Worm (Caenorhabditis elegans) whole organism, L1 larva: ENCODE measurements around the gene K02E2.7.

Source experiments
- C16A3.4 ChIP-seq: fragments of 150-350 bp; optimal IDR thresholded peaks from 2 replicates; lab custom pipeline; 2014; ENCODE audit warnings: missing biosample characterization, missing genetic modification characterization
- F16B12.6 ChIP-seq: fragments of 150-350 bp; optimal IDR thresholded peaks from 2 replicates; lab custom pipeline; 2014; ENCODE audit warnings: missing biosample characterization, missing genetic modification characterization
- Y116A8C.19 ChIP-seq: sonication (generic microtip); optimal IDR thresholded peaks from 2 replicates; lab custom pipeline; 2016; ENCODE audit warnings: missing compliant biosample characterization, missing genetic modification characterization, borderline replicate concordance
- aha-1 ChIP-seq: fragments of 150-350 bp; optimal IDR thresholded peaks from 2 replicates; lab custom pipeline; 2014; ENCODE audit warnings: missing biosample characterization, missing genetic modification characterization
- alr-1 ChIP-seq: fragments of 200-800 bp; sonication (Bioruptor generic); optimal IDR thresholded peaks from 2 replicates; lab custom pipeline; 2018; ENCODE audit warnings: borderline replicate concordance, mild to moderate bottlenecking, missing genetic modification characterization, missing compliant biosample characterization
- ama-1 ChIP-seq: fragments of 150-350 bp; optimal IDR thresholded peaks from 2 replicates; lab custom pipeline; 2014
- ceh-63 ChIP-seq: fragments of 200-800 bp; sonication (Bioruptor generic); optimal IDR thresholded peaks from 2 replicates; lab custom pipeline; 2018; ENCODE audit warnings: mild to moderate bottlenecking, missing genetic modification characterization, missing compliant biosample characterization
- ceh-8 ChIP-seq: fragments of 200-800 bp; sonication (Bioruptor generic); optimal IDR thresholded peaks from 2 replicates; lab custom pipeline; 2018; ENCODE audit warnings: mild to moderate bottlenecking, missing genetic modification characterization, moderate library complexity, missing compliant biosample characterization
- ceh-88 ChIP-seq: fragments of 200-800 bp; sonication (Bioruptor generic); IDR thresholded peaks from 2 replicates; pipeline ENCODE4 v1.3.6; 2022; ENCODE audit warnings: missing genetic modification characterization, missing compliant biosample characterization
- ces-1 ChIP-seq: fragments of 150-350 bp; optimal IDR thresholded peaks from 2 replicates; lab custom pipeline; 2014; ENCODE audit warnings: missing biosample characterization, missing genetic modification reagents, missing genetic modification characterization
- dsc-1 ChIP-seq: sonication (generic microtip); optimal IDR thresholded peaks from 2 replicates; lab custom pipeline; 2016; ENCODE audit warnings: mild to moderate bottlenecking, missing genetic modification characterization, missing compliant biosample characterization
- efl-1 ChIP-seq, 4 experiments: fragments of 150-350 bp; optimal IDR thresholded peaks in 3 of 4; peaks in 1 of 4; 1 replicate in 1 of 4; 2 replicates in 3 of 4; lab custom pipeline; 2014; ENCODE audit warnings: missing biosample characterization in 2 of 4, missing genetic modification characterization in 2 of 4, missing genetic modification reagents in 2 of 4
- egl-27 ChIP-seq, 2 experiments: fragments of 150-350 bp in 1 of 2; sonication (generic microtip); optimal IDR thresholded peaks; 3 replicates each; lab custom pipeline; 2017 to 2018; ENCODE audit warnings: missing biosample characterization in 2 of 2, missing genetic modification characterization in 2 of 2, missing genetic modification reagents in 2 of 2
- elt-3 ChIP-seq, 6 experiments: fragments of 150-350 bp in 1 of 6; sonication (generic microtip); optimal IDR thresholded peaks; 2 replicates each; lab custom pipeline; 2017 to 2018; ENCODE audit warnings: missing biosample characterization in 6 of 6, missing genetic modification characterization in 6 of 6, inconsistent platforms in 1 of 6
- ets-5 ChIP-seq: fragments of 200-800 bp; sonication (Bioruptor generic); IDR thresholded peaks from 2 replicates; pipeline ENCODE4 v1.3.6; 2022; ENCODE audit warnings: missing genetic modification characterization, missing compliant biosample characterization
- fkh-10 ChIP-seq: sonication (generic microtip); optimal IDR thresholded peaks from 2 replicates; lab custom pipeline; 2017; ENCODE audit warnings: missing biosample characterization, missing genetic modification reagents, missing genetic modification characterization
- fkh-8 ChIP-seq: sonication (generic microtip); optimal IDR thresholded peaks from 2 replicates; lab custom pipeline; 2016; ENCODE audit warnings: mild to moderate bottlenecking, missing genetic modification characterization, missing compliant biosample characterization
- hlh-17 ChIP-seq: fragments of 200-800 bp; sonication (Bioruptor generic); optimal IDR thresholded peaks from 2 replicates; lab custom pipeline; 2018; ENCODE audit warnings: missing genetic modification characterization, mild to moderate bottlenecking, missing compliant biosample characterization, moderate library complexity, borderline replicate concordance
- hlh-4 ChIP-seq: sonication (generic microtip); optimal IDR thresholded peaks from 2 replicates; lab custom pipeline; 2016; ENCODE audit warnings: mild to moderate bottlenecking, missing genetic modification characterization, missing compliant biosample characterization
- irx-1 ChIP-seq: sonication (generic microtip); optimal IDR thresholded peaks from 2 replicates; lab custom pipeline; 2016; ENCODE audit warnings: missing genetic modification characterization, missing compliant biosample characterization
- isw-1 ChIP-seq: fragments of 200-800 bp; sonication (Bioruptor generic); IDR thresholded peaks from 2 replicates; pipeline ENCODE4 v1.3.6; 2022; ENCODE audit warnings: missing genetic modification characterization, missing compliant biosample characterization
- jun-1 ChIP-seq: fragments of 150-350 bp; optimal IDR thresholded peaks from 2 replicates; lab custom pipeline; 2014; ENCODE audit warnings: missing biosample characterization, missing genetic modification reagents, missing genetic modification characterization
- lin-13 ChIP-seq: fragments of 150-350 bp; optimal IDR thresholded peaks from 2 replicates; lab custom pipeline; 2014; ENCODE audit warnings: missing biosample characterization, missing genetic modification reagents, missing genetic modification characterization
- lin-14 ChIP-seq: fragments of 200-800 bp; sonication (Bioruptor generic); optimal IDR thresholded peaks from 2 replicates; lab custom pipeline; 2018; ENCODE audit warnings: mild to moderate bottlenecking, missing genetic modification characterization, moderate library complexity, missing compliant biosample characterization
- lin-15B ChIP-seq: fragments of 150-350 bp; sonication (generic microtip); optimal IDR thresholded peaks from 3 replicates; lab custom pipeline; 2014; ENCODE audit warnings: missing biosample characterization, missing genetic modification characterization
- lin-35 ChIP-seq, 2 experiments: fragments of 150-350 bp; optimal IDR thresholded peaks; 2 replicates each; lab custom pipeline; 2014; ENCODE audit warnings: missing biosample characterization in 2 of 2, missing genetic modification characterization in 2 of 2, missing genetic modification reagents in 2 of 2
- lin-39 ChIP-seq: fragments of 150-350 bp; optimal IDR thresholded peaks from 2 replicates; lab custom pipeline; 2014; ENCODE audit warnings: missing biosample characterization, missing genetic modification reagents, missing genetic modification characterization
- lsy-2 ChIP-seq, 2 experiments: fragments of 150-350 bp; optimal IDR thresholded peaks; 2 replicates each; lab custom pipeline; 2014; ENCODE audit warnings: missing biosample characterization in 2 of 2, missing genetic modification characterization in 2 of 2
- mab-9 ChIP-seq: fragments of 200-800 bp; sonication (Bioruptor generic); IDR thresholded peaks from 2 replicates; pipeline ENCODE4 v1.3.6; 2022; ENCODE audit warnings: missing genetic modification reagents, missing genetic modification characterization, missing compliant biosample characterization
- mep-1 ChIP-seq: fragments of 150-350 bp; optimal IDR thresholded peaks from 2 replicates; lab custom pipeline; 2014; ENCODE audit warnings: missing biosample characterization, missing genetic modification characterization
- nhr-12 ChIP-seq: sonication (generic microtip); optimal IDR thresholded peaks from 2 replicates; lab custom pipeline; 2017; ENCODE audit warnings: missing biosample characterization, missing genetic modification characterization
- nhr-19 ChIP-seq: fragments of 200-800 bp; sonication (Bioruptor generic); conservative IDR thresholded peaks from 2 replicates; pipeline ENCODE4 v1.3.6; 2022; ENCODE audit warnings: missing genetic modification characterization, missing compliant biosample characterization
- nhr-20 ChIP-seq: sonication (generic microtip); optimal IDR thresholded peaks from 2 replicates; lab custom pipeline; 2016; ENCODE audit warnings: mild to moderate bottlenecking, missing genetic modification characterization, missing compliant biosample characterization
- nhr-237 ChIP-seq: fragments of 150-350 bp; optimal IDR thresholded peaks from 2 replicates; lab custom pipeline; 2014; ENCODE audit warnings: missing biosample characterization, missing genetic modification characterization
- nhr-71 ChIP-seq: sonication (generic microtip); optimal IDR thresholded peaks from 2 replicates; lab custom pipeline; 2016; ENCODE audit warnings: mild to moderate bottlenecking, missing genetic modification characterization, moderate library complexity, missing compliant biosample characterization
- nhr-77 ChIP-seq: fragments of 150-350 bp; optimal IDR thresholded peaks from 2 replicates; lab custom pipeline; 2014; ENCODE audit warnings: missing biosample characterization, missing genetic modification characterization
- nhr-84 ChIP-seq: sonication (generic microtip); optimal IDR thresholded peaks from 2 replicates; lab custom pipeline; 2017; ENCODE audit warnings: missing biosample characterization, missing genetic modification characterization
- nhr-85 ChIP-seq: sonication (generic microtip); peaks from one replicate; lab custom pipeline; 2016; ENCODE audit warnings: missing genetic modification characterization, inconsistent platforms, missing compliant biosample characterization
- nhr-90 ChIP-seq: sonication (generic microtip); optimal IDR thresholded peaks from 2 replicates; lab custom pipeline; 2016; ENCODE audit warnings: mild to moderate bottlenecking, missing genetic modification characterization, missing compliant biosample characterization; ENCODE audit not compliant: poor library complexity
- pag-3 ChIP-seq: sonication (generic microtip); optimal IDR thresholded peaks from 2 replicates; lab custom pipeline; 2017; ENCODE audit warnings: missing genetic modification characterization, mild to moderate bottlenecking, missing compliant biosample characterization, antibody characterized with exemption, borderline replicate concordance; ENCODE audit not compliant: insufficient read depth
- pax-3 ChIP-seq: fragments of 200-800 bp; sonication (Bioruptor generic); optimal IDR thresholded peaks from 2 replicates; lab custom pipeline; 2018; ENCODE audit warnings: mild to moderate bottlenecking, missing genetic modification characterization, moderate library complexity, missing compliant biosample characterization
- pqm-1 ChIP-seq: sonication (generic microtip); optimal IDR thresholded peaks from 3 replicates; lab custom pipeline; 2017; ENCODE audit warnings: missing biosample characterization, missing genetic modification characterization
- skn-1 ChIP-seq: fragments of 150-350 bp; optimal IDR thresholded peaks from 2 replicates; lab custom pipeline; 2014; ENCODE audit warnings: missing biosample characterization, missing genetic modification characterization
- snpc-4 ChIP-seq: fragments of 150-350 bp; optimal IDR thresholded peaks from 2 replicates; lab custom pipeline; 2014; ENCODE audit warnings: missing biosample characterization, missing genetic modification characterization
- snu-23 ChIP-seq: sonication (generic microtip); optimal IDR thresholded peaks from 2 replicates; lab custom pipeline; 2016; ENCODE audit warnings: missing genetic modification characterization, missing compliant biosample characterization
- swsn-7 ChIP-seq: sonication (generic microtip); optimal IDR thresholded peaks from 2 replicates; lab custom pipeline; 2016; ENCODE audit warnings: missing genetic modification characterization, missing compliant biosample characterization
- tbx-2 ChIP-seq: sonication (generic microtip); optimal IDR thresholded peaks from 2 replicates; lab custom pipeline; 2016; ENCODE audit warnings: missing genetic modification characterization, missing compliant biosample characterization
- tlp-1 ChIP-seq: fragments of 150-350 bp; optimal IDR thresholded peaks from 2 replicates; lab custom pipeline; 2014; ENCODE audit warnings: missing biosample characterization, missing genetic modification characterization
- unc-30 ChIP-seq: sonication (generic microtip); optimal IDR thresholded peaks from 2 replicates; lab custom pipeline; 2017; ENCODE audit warnings: missing biosample characterization, missing genetic modification characterization
- unc-98 ChIP-seq: fragments of 200-800 bp; sonication (Bioruptor generic); IDR thresholded peaks from 2 replicates; pipeline ENCODE4 v1.3.6; 2022; ENCODE audit warnings: missing genetic modification characterization, missing compliant biosample characterization
- zip-4 ChIP-seq: fragments of 200-800 bp; sonication (Bioruptor generic); optimal IDR thresholded peaks from 2 replicates; lab custom pipeline; 2018; ENCODE audit warnings: mild to moderate bottlenecking, missing genetic modification characterization, moderate library complexity, missing compliant biosample characterization
- ztf-11 ChIP-seq, 2 experiments: sonication (generic microtip); optimal IDR thresholded peaks; 2 replicates each; lab custom pipeline; 2016 to 2017; ENCODE audit warnings: missing genetic modification characterization in 2 of 2, missing biosample characterization in 1 of 2, missing compliant biosample characterization in 1 of 2
- ztf-4 ChIP-seq: fragments of 150-350 bp; optimal IDR thresholded peaks from 2 replicates; lab custom pipeline; 2014; ENCODE audit warnings: missing biosample characterization, missing genetic modification characterization

The K02E2.7 gene

DNA sequence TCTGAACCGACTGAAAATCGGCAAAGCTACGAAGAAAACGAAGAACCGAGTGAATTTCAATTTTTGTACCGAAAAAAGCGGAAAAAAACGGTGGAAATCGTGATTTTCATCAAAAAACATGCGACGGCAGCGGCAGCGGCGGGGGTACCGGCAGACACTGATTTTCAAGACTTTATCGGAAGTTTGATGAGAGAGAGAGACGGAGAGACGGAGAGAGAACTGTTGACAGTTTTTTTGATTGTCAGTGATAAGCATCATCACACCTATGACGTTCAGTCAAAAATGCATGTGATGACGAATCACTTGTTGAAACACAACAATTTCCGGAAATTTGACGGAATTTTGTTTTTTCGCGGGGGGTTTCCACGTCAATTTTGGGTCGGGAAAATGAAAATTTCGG lies 26.6 kb upstream of the K02E2.7 start (continued):
- TF ChIP-seq unc-98 (GFP tag; lab: Robert Waterston, UW) (no peak), lin-39 (tag; lab: Kevin White, UChicago) (no peak), egl-27 (tag; optimal IDR thresholded peaks at IDR 0.05; lab: Kevin White, UChicago) (no peak), nhr-90 (peak; percentile 14), aha-1 (no peak), dsc-1 (tag; lab: Kevin White, UChicago) (no peak), hlh-4 (tag; lab: Kevin White, UChicago) (no peak), mep-1 (no peak), fkh-8 (tag; lab: Kevin White, UChicago) (no peak), isw-1 (no peak), fkh-10 (GFP tag; lab: Kevin White, UChicago) (no peak), tlp-1 (no peak), nhr-19 (GFP tag; lab: Robert Waterston, UW) (no peak), nhr-77 (tag; lab: Kevin White, UChicago) (no peak), efl-1 (optimal IDR thresholded peaks at IDR 0.05; lab: Kevin White, UChicago) (no peak), efl-1 (GFP tag; optimal IDR thresholded peaks at IDR 0.05 in 1 of 2; lab: Kevin White, UChicago) (peak in 1 of 2 experiments; percentile 30), nhr-237 (tag; lab: Kevin White, UChicago) (no peak), ceh-88 (GFP tag; lab: Robert Waterston, UW) (no peak), ets-5 (GFP tag; lab: Robert Waterston, UW) (no peak), pax-3 (tag; lab: Kevin White, UChicago) (no peak), swsn-7 (no peak), elt-3 (tag; optimal IDR thresholded peaks at IDR 0.05; lab: Kevin White, UChicago) (peak in 2 of 6 experiments; percentile 7 to 16), nhr-20 (peak; percentile 35), lin-14 (peak; percentile 40), ces-1 (GFP tag; lab: Kevin White, UChicago) (no peak), ama-1 (lab: Kevin White, UChicago) (peak; percentile 11), mab-9 (GFP tag; lab: Robert Waterston, UW) (no peak), alr-1 (tag; lab: Kevin White, UChicago) (no peak), tbx-2 (tag; lab: Kevin White, UChicago) (no peak), pqm-1 (tag; lab: Kevin White, UChicago) (no peak), pag-3 (tag; lab: Kevin White, UChicago) (no peak), nhr-71 (peak; percentile 41), C16A3.4 (tag; lab: Kevin White, UChicago) (no peak), ztf-4 (no peak), nhr-84 (tag; lab: Kevin White, UChicago) (no peak), zip-4 (GFP tag; lab: Kevin White, UChicago) (no peak), lin-13 (GFP tag; lab: Kevin White, UChicago) (no peak), jun-1 (tag; lab: Kevin White, UChicago) (no peak), nhr-12 (tag; lab: Kevin White, UChicago) (no peak), snu-23 (GFP tag; lab: Kevin White, UChicago) (peak; percentile 30), skn-1 (tag; lab: Kevin White, UChicago) (no peak), ceh-63 (GFP tag; lab: Kevin White, UChicago) (no peak), ceh-8 (GFP tag; lab: Kevin White, UChicago) (no peak), ztf-11 (tag; optimal IDR thresholded peaks at IDR 0.05; lab: Kevin White, UChicago) (no peak), lsy-2 (tag; optimal IDR thresholded peaks at IDR 0.05; lab: Kevin White, UChicago) (no peak), unc-30 (tag; lab: Kevin White, UChicago) (no peak), Y116A8C.19 (tag; lab: Kevin White, UChicago) (no peak), nhr-85 (tag; lab: Kevin White, UChicago) (peak; percentile 49), lin-35 (GFP tag; optimal IDR thresholded peaks at IDR 0.05; lab: Kevin White, UChicago) (peak in 1 of 2 experiments; percentile 46), snpc-4 (tag; lab: Kevin White, UChicago) (no peak), irx-1 (tag; lab: Kevin White, UChicago) (no peak), hlh-17 (no peak), lin-15B (tag; lab: Kevin White, UChicago) (no peak), F16B12.6 (tag; lab: Kevin White, UChicago) (no peak)
